Worm (Caenorhabditis elegans) whole organism, early embryonic: ENCODE data around the gene B0024.15.

ENCODE experiments used
- B0310.2 ChIP-seq: sonication (generic microtip); optimal IDR thresholded peaks from 2 replicates; lab custom pipeline; 2016; ENCODE audit warnings: mild to moderate bottlenecking, missing genetic modification characterization, missing compliant biosample characterization
- F13C5.2 ChIP-seq: sonication (generic microtip); optimal IDR thresholded peaks from 2 replicates; lab custom pipeline; 2017; ENCODE audit warnings: mild to moderate bottlenecking, missing genetic modification characterization, inconsistent platforms, missing compliant biosample characterization
- aly-1 ChIP-seq: sonication (generic microtip); optimal IDR thresholded peaks from 2 replicates; lab custom pipeline; 2016; ENCODE audit warnings: missing genetic modification characterization, missing compliant biosample characterization
- ama-1 ChIP-seq: fragments of 150-350 bp; optimal IDR thresholded peaks from 2 replicates; lab custom pipeline; 2014
- ceh-13 ChIP-seq: fragments of 200-800 bp; sonication (Bioruptor generic); optimal IDR thresholded peaks from 2 replicates; lab custom pipeline; 2018; ENCODE audit warnings: mild to moderate bottlenecking, missing genetic modification characterization, missing compliant biosample characterization
- ceh-36 ChIP-seq: sonication (generic microtip); optimal IDR thresholded peaks from 2 replicates; lab custom pipeline; 2016; ENCODE audit warnings: missing genetic modification characterization, inconsistent platforms, missing compliant biosample characterization
- ets-7 ChIP-seq: sonication (generic microtip); optimal IDR thresholded peaks from 2 replicates; lab custom pipeline; 2016; ENCODE audit warnings: missing genotype, missing genetic modification characterization, missing compliant biosample characterization
- flt-1 ChIP-seq: fragments of 200-800 bp; sonication (Bioruptor generic); IDR thresholded peaks from 2 replicates; pipeline ENCODE4 v1.3.6; 2022; ENCODE audit warnings: missing genetic modification characterization, missing compliant biosample characterization
- hmbx-1 ChIP-seq: sonication (generic microtip); optimal IDR thresholded peaks from 2 replicates; lab custom pipeline; 2016; ENCODE audit warnings: mild to moderate bottlenecking, missing genetic modification characterization, missing compliant biosample characterization
- hmg-4 ChIP-seq: fragments of 200-800 bp; sonication (Bioruptor generic); optimal IDR thresholded peaks from 2 replicates; lab custom pipeline; 2018; ENCODE audit warnings: mild to moderate bottlenecking, missing genetic modification characterization, missing compliant biosample characterization
- hnd-1 ChIP-seq: sonication (generic microtip); optimal IDR thresholded peaks from 2 replicates; lab custom pipeline; 2016; ENCODE audit warnings: missing genetic modification characterization, missing compliant biosample characterization
- pes-1 ChIP-seq: fragments of 200-800 bp; sonication (Bioruptor generic); IDR thresholded peaks from 2 replicates; pipeline ENCODE4 v1.3.6; 2022; ENCODE audit warnings: missing genetic modification reagents, missing genetic modification characterization, missing compliant biosample characterization
- scrt-1 ChIP-seq: fragments of 200-800 bp; sonication (Bioruptor generic); IDR thresholded peaks from 2 replicates; pipeline ENCODE4 v1.3.6; 2022; ENCODE audit warnings: missing genetic modification characterization, missing compliant biosample characterization
- sea-1 ChIP-seq: fragments of 200-800 bp; sonication (Bioruptor generic); conservative IDR thresholded peaks from 2 replicates; pipeline ENCODE4 v1.3.6; 2022; ENCODE audit warnings: missing genetic modification characterization, missing compliant biosample characterization
- tbx-11 ChIP-seq: fragments of 200-800 bp; sonication (Bioruptor generic); IDR thresholded peaks from 2 replicates; pipeline ENCODE4 v1.3.6; 2022; ENCODE audit warnings: missing genetic modification characterization, missing compliant biosample characterization
- tbx-37 ChIP-seq: fragments of 200-800 bp; sonication (Bioruptor generic); conservative IDR thresholded peaks from 2 replicates; pipeline ENCODE4 v1.3.6; 2022; ENCODE audit warnings: missing genetic modification reagents, missing genetic modification characterization, missing compliant biosample characterization
- tra-4 ChIP-seq: sonication (generic microtip); optimal IDR thresholded peaks from 2 replicates; lab custom pipeline; 2017; ENCODE audit warnings: missing genetic modification characterization, missing compliant biosample characterization

Gene B0024.15

DNA sequence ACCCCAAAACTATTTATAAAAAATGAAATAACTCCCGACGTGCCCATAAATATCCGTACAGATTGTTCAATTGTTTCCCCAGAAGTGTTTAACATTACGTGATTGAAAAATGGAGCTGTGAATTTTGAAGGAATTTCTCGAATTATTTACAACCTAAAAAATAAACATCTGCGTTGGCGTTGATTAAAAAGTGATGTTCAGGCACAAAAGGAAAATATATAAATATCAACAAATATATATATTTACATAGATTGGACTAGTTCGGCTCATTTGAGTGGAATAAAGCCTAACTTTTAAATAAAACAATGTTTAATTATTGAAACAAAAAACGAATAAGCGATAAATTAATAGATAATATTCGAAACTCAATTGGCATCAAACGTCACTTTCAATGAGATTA is 29.4 kb upstream of the B0024.15 start, which contains the start of gene sri-18:
Gene sri-18 (minus strand): TSS at position 101 of the 400 bp plus-strand sequence.
- TF ChIP-seq aly-1 (tag; lab: Kevin White, UChicago) (no peak), tbx-11 (GFP tag; lab: Robert Waterston, UW) (no peak), ceh-36 (tag; lab: Kevin White, UChicago) (no peak), hnd-1 (tag; lab: Kevin White, UChicago) (no peak), B0310.2 (tag; lab: Kevin White, UChicago) (no peak), tbx-37 (GFP tag; lab: Robert Waterston, UW) (no peak)

DNA sequence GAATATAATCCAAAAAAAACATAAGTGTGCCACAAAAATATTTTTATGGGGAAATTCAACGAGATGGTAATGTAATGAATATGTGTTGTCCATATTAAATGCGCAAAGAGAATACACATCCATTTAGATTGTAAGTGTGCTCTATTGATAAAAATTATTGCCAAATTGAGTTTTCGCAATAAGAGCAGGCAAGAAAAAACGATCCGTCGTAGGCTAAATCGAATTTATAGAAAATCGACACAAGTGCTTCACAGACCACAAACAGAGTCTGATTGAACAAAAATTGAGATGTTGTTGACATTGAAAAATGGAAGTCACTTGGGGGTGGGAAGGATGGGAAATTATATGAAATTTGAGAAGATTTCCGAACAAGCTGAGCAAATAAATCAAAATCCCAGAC is 24.8 kb upstream of the B0024.15 start:
- no peak for TF ChIP-seq tbx-11 (GFP tag; lab: Robert Waterston, UW)
- TF ChIP-seq tra-4, result no peak
- TF ChIP-seq flt-1 (GFP tag; lab: Robert Waterston, UW), result no peak
- TF ChIP-seq ama-1, result no peak
- TF ChIP-seq aly-1 (tag; lab: Kevin White, UChicago), result no peak
- no peak for TF ChIP-seq F13C5.2 (tag; lab: Kevin White, UChicago)
- no peak for TF ChIP-seq ceh-36 (tag; lab: Kevin White, UChicago)
- TF ChIP-seq tbx-37 (GFP tag; lab: Robert Waterston, UW), result no peak
- TF ChIP-seq ets-7 (tag; lab: Kevin White, UChicago), result no peak
- no peak for TF ChIP-seq B0310.2 (tag; lab: Kevin White, UChicago)
- TF ChIP-seq ceh-13 (GFP tag; lab: Kevin White, UChicago), result no peak
- TF ChIP-seq pes-1 (GFP tag; lab: Robert Waterston, UW), result no peak
- TF ChIP-seq scrt-1 (GFP tag; lab: Robert Waterston, UW), result no peak
- TF ChIP-seq hnd-1 (tag; lab: Kevin White, UChicago), result no peak
- no peak for TF ChIP-seq hmg-4
- no peak for TF ChIP-seq hmbx-1 (tag; lab: Kevin White, UChicago)
- TF ChIP-seq sea-1, result no peak

DNA sequence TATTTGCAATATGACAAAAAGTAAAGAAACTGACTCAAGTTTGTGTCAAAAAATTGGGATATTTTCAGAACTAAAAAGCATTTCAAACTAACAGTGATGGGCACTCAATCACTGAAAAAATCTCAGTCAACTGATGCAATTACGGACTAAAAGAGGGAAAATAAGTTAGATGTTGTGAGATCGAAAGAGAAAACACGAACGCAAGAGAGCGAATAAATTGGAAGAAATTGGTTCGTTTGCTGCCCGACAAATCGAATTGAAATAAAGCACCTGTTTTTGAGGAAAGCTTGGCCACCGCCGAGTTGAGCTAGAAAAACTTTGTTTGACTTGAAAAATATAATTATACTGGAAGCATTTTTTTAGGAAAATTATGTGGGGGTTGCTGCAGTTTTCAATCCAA is 23.8 kb upstream of the B0024.15 start:
- TF ChIP-seq sea-1, result no peak
- no peak for TF ChIP-seq ceh-36 (tag; lab: Kevin White, UChicago)
- no peak for TF ChIP-seq pes-1 (GFP tag; lab: Robert Waterston, UW)
- no peak for TF ChIP-seq ets-7 (tag; lab: Kevin White, UChicago)
- TF ChIP-seq scrt-1 (GFP tag; lab: Robert Waterston, UW), result no peak
- no peak for TF ChIP-seq ceh-13 (GFP tag; lab: Kevin White, UChicago)
- TF ChIP-seq tbx-37 (GFP tag; lab: Robert Waterston, UW), result no peak
- no peak for TF ChIP-seq F13C5.2 (tag; lab: Kevin White, UChicago)
- no peak for TF ChIP-seq aly-1 (tag; lab: Kevin White, UChicago)
- TF ChIP-seq hmg-4, result no peak
- TF ChIP-seq B0310.2 (tag; lab: Kevin White, UChicago), result no peak
- no peak for TF ChIP-seq hmbx-1 (tag; lab: Kevin White, UChicago)
- TF ChIP-seq tbx-11 (GFP tag; lab: Robert Waterston, UW), result no peak
- no peak for TF ChIP-seq ama-1
- no peak for TF ChIP-seq hnd-1 (tag; lab: Kevin White, UChicago)
- no peak for TF ChIP-seq tra-4
- TF ChIP-seq flt-1 (GFP tag; lab: Robert Waterston, UW), result no peak

DNA sequence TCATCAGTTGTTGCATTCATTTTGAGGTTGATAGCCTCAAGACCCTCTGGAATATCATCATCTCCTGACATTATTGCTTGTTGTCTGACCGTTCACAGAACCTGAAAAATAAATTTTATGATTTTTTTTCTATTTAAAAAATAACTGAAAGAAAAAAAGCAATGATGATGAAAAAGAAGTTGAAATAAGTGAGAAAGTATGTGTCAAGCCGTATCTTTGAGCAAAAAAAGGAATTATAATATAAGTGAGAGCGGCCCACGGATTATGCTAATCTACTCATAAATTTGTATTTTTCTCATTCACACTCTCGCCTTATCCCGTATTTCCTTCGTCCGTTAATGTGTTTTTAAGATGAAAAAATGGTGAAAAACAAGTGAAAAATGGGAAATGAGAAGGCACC is 19.6 kb upstream of the B0024.15 start, which contains the start of gene ric-4:
Gene ric-4 (minus strand): TSS at position 101 of the 400 bp plus-strand sequence.
- TF ChIP-seq F13C5.2 (tag; lab: Kevin White, UChicago), result no peak
- TF ChIP-seq aly-1 (tag; lab: Kevin White, UChicago), result no peak
- TF ChIP-seq hnd-1 (tag; lab: Kevin White, UChicago), result no peak
- TF ChIP-seq hmg-4, result no peak

DNA sequence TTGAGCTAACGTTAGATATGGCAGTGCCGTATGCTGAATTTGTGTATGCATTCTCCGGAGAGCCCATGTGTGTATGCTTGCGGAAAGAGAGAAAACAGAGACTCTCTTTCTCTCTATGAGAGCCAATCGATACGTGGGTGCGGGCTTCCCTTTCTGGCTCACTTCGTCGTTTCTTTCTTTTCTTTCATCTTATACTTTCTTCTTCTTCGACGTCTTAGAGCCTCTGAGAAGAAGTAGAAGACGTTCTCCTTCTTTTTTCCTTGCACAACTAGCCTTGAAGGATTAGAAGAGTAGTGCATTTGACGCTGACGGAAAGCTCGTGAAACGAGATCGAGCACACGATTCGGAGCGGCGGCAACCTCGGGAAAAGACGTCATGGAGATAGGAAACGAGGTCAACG is 16.0 kb upstream of the B0024.15 start:
- TF ChIP-seq F13C5.2 (tag; lab: Kevin White, UChicago) (no peak), ets-7 (tag; lab: Kevin White, UChicago) (no peak), tbx-11 (GFP tag; lab: Robert Waterston, UW) (no peak), ama-1 (no peak), sea-1 (no peak), B0310.2 (tag; lab: Kevin White, UChicago) (no peak), scrt-1 (GFP tag; lab: Robert Waterston, UW) (no peak), flt-1 (GFP tag; lab: Robert Waterston, UW) (no peak), tra-4 (no peak), aly-1 (tag; lab: Kevin White, UChicago) (no peak), ceh-13 (GFP tag; lab: Kevin White, UChicago) (no peak), hmg-4 (no peak), ceh-36 (tag; lab: Kevin White, UChicago) (no peak), hnd-1 (tag; lab: Kevin White, UChicago) (no peak), pes-1 (GFP tag; lab: Robert Waterston, UW) (no peak), tbx-37 (GFP tag; lab: Robert Waterston, UW) (no peak), hmbx-1 (tag; lab: Kevin White, UChicago) (no peak)

DNA sequence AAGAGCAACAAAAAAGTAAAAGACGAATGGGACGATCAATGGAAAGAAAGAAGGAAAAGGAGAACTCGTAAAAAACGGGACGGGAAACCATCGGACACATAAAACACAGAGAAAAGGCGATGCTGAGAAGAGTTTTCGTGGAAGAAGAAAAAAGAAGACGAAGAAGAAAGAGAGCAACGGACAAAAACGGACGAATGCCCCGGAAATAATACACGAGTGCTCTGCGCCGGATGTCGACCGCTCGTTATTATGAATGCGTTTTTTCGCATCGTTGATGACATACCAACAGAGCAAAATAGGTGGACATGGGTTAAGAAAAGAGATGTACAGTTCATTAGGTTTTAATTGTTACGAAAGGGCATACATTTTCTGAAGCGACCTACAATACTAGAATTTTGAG is 14.2 kb upstream of the B0024.15 start, which contains the start of gene Y22F5A.11:
Gene Y22F5A.11 (minus strand): TSS at position 28 of the 400 bp plus-strand sequence.
- TF ChIP-seq ceh-13 (GFP tag; lab: Kevin White, UChicago) (no peak), tra-4 (no peak), ama-1 (no peak), tbx-37 (GFP tag; lab: Robert Waterston, UW) (no peak)

DNA sequence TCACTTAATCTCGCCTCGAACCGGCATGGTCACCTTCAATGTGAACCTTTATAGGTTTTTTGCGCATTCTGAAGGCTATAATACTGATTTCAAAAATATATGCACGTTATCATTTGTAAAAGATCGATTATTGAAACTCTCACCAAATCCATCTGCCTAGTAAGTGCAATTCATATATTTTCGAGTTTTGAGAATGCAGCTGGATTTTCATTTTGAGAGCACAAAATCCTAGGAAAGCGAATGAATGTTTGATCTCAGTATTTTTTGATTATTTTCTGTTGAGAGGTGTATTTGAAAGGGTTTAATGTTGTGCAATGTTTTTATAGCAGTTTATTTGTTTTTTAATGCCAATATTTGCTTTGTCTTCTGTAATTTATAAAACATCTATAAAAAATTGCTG is 13.8 kb upstream of the B0024.15 start:
- no peak for TF ChIP-seq ama-1
- TF ChIP-seq ceh-13 (GFP tag; lab: Kevin White, UChicago), result no peak
- TF ChIP-seq pes-1 (GFP tag; lab: Robert Waterston, UW), result no peak
- TF ChIP-seq hmbx-1 (tag; lab: Kevin White, UChicago), result no peak
- no peak for TF ChIP-seq hmg-4
- no peak for TF ChIP-seq tbx-11 (GFP tag; lab: Robert Waterston, UW)

DNA sequence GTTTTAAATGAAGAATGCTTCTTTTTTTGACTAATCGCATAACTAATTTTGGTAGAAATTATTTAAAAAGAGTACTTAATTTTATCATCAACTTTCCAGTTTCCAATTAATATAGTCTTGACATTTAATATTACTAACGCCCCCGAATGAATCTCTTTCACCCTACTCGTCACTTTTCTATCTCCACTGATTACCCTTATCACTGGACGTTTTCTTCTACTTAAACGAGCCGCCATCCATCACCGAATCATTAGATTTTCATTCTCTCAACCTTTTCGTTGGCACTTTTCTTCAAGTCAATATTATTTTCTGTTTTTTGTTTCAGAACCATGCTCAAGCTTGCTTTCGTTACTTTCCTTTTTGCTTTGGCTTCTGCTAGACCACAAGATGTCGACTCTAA is 12.3 kb upstream of the B0024.15 start, which contains the start of gene lys-1:
Gene lys-1 (plus strand): TSS at position 326 of the 400 bp plus-strand sequence.
- TF ChIP-seq ets-7 (tag; lab: Kevin White, UChicago), result no peak
- TF ChIP-seq pes-1 (GFP tag; lab: Robert Waterston, UW), result no peak
- TF ChIP-seq flt-1 (GFP tag; lab: Robert Waterston, UW), result no peak
- TF ChIP-seq hmg-4, result no peak
- TF ChIP-seq ama-1, result no peak
- TF ChIP-seq B0310.2 (tag; lab: Kevin White, UChicago), result no peak
- TF ChIP-seq tra-4, result no peak
